Fruit fly (Drosophila melanogaster) whole organism, larva: Measurements from ENCODE around the gene CG7377.
"Not testable (repeated sequence)": the region's sequence is repeated elsewhere in the genome, so short reads cannot be mapped to it uniquely, and the experiment has no call there.

ENCODE experiments used
- noc ChIP-seq: fragments of 200-800 bp; sonication (Bioruptor generic); optimal IDR thresholded peaks from 3 replicates; lab custom pipeline; 2019; ENCODE audit warnings: missing biosample characterization, mild to moderate bottlenecking, missing genetic modification characterization, moderate library complexity

Gene CG7377

dm6 chr3L:11556637-11557036, 32.9 kb upstream of the CG7377 start:
- TF ChIP-seq noc, result peak; percentile 41

- TF ChIP-seq noc, result no peak
These were observed 32.3 kb upstream of the CG7377 start for dm6 chr3L:11557209-11557608.

- TF ChIP-seq noc, result no peak
These were observed 28.6 kb upstream of the CG7377 start for dm6 chr3L:11560885-11561284.

- peak; percentile 88 for TF ChIP-seq noc
These were observed 27.3 kb upstream of the CG7377 start, which contains the start of the genes CG7394 and Mob2 for dm6 chr3L:11561946-11562760. TSS of gene CG7394 (plus strand) at chr3L:11561996. TSS of gene Mob2 (minus strand) at chr3L:11562233.

dm6 chr3L:11563972-11564533, 25.4 kb upstream of the CG7377 start, which contains the start of the genes CG46412 and CG33267:
TSS of gene CG46412 (minus strand) at chr3L:11564072.
TSS of gene CG33267 (plus strand) at chr3L:11564483.
- TF ChIP-seq noc, result no peak

DNA sequence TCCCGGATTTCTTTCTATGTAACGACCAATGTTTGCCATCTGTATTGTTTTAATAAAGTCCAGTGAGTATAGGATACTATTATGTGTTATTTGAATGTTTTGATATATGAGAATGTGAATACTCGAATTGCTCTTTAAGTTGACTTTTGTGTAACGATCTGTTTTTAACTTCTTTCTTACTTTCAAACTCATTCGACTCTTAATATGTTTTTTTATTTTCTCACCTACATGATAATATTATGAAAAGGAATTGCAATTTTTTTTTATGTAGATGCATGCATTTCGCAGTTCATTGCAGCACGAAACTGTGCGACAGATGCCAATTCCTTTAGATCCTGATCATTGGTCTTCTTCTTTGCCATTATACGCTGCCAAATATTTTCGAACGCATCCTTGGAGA, 14.9 kb upstream of the CG7377 start, which contains the start of gene CG33490:
Gene CG33490, minus strand, starts transcription at position 101 of the 400 bp plus-strand sequence.
- TF ChIP-seq noc, result no peak

DNA sequence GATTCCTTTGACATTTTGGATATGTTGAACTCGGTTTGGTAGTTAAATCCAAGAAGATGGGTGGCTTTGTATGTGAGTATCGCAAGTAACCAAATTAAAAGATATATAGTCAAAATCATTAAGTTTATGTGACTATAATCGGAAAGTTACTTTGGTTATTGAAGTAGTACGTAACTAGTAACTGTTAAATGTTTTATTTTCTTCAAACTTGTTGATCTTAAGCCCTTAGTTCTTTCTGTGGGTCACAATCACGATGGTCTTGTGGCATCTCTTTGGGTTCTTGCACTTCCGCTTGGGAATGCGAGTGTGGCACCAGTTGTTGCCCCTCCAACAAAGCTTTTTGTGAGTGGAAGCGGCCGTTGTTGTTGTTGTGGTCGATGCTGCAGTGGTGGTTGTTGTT, 12.6 kb upstream of the CG7377 start, which contains the start of gene CG33489:
Gene CG33489, minus strand, starts transcription at position 101 of the 400 bp plus-strand sequence.
- TF ChIP-seq noc, result not testable (repeated sequence)

DNA sequence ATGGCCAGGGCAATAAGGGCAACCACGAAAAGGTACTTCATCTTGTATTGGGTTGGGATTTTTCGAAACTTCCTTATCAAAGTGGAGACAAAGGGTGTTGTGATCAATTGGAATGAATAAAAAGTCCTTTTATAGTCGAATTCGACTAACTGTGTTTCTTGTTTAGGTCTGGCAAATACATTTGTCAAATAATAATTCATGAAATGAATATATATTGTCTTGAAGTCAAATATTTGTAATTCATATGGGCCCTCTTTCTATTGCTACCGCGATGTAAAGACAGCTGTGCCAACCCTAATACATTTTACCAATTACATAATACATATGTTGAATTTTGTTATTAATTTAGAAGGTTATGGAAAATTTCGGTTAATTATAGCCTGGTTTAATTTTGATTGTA, 12.1 kb upstream of the CG7377 start, which contains the start of gene CG33271:
Gene CG33271, minus strand, starts transcription at position 101 of the 400 bp plus-strand sequence.
- no peak for TF ChIP-seq noc

DNA sequence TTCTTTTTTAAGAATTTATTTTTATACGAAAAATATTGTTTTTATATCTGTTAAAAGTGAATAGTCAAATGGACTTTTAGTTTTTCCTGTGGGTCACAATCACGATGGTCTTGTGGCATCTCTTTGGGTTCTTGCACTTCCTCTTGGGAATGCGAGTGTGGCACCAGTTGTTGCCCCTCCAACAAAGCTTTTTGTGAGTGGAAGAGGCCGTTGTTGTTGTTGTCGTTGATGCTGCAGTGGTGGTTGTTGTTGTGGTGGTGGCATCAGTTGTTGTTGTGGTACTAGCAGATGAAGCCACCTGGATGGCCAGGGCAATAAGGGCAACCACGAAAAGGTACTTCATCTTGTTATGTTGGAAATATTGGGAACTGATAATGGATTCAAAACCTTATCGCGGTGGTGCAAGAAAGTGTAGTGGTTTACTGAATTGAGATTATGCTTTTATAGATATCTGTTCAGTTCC, 11.3 kb upstream of the CG7377 start, which contains the start of gene CG33270:
Gene CG33270, minus strand, starts transcription at position 413 of the 463 bp plus-strand sequence.
- TF ChIP-seq noc, result no peak

- TF ChIP-seq noc, result no peak
These were observed 10.6 kb upstream of the CG7377 start for dm6 chr3L:11578847-11579246.

DNA sequence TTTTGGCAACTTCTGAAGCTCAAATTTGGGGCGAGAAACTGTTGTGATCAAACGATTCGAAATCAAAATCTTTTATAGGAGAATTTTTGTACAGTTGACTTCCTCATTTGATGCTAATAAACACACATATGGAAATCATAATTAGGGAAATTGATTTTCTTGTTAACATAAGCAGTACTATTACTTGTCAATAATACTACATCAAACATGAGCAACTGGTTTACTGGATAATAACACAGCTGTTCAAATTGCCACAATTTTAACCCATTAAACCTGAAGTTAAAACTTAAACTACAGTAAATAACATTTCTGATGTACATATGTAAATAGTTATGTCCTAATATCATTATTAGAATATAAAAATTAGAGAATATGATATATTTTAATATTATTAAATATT, 9.6 kb upstream of the CG7377 start, which contains the start of gene CG43390:
Gene CG43390, minus strand, starts transcription at position 32 of the 400 bp plus-strand sequence.
- TF ChIP-seq noc, result no peak

DNA sequence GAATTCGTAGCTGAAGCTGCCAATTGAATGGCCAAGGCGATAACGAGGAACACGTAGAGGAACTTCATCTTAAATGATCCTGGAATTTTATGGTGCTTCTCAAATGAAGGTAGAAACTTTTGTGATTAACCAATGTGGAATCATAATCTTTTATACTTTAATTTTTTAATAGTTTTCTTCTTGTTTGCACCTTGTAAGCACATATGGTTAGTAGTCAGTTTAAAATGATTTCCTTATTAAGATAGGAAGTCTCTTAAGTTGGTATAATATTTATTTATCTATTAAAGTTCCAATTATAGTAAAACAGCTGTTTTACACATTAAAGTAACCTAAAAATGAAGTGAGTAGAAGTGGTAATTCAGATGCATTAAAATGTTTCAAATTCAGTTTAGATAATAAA, 8.6 kb upstream of the CG7377 start, which contains the start of gene CG43391:
Gene CG43391, minus strand, starts transcription at position 101 of the 400 bp plus-strand sequence.
- TF ChIP-seq noc, result no peak

- no peak for TF ChIP-seq noc
These were observed 7.4 kb upstream of the CG7377 start, which contains the start of gene CG33269 for dm6 chr3L:11582097-11582496. TSS of gene CG33269 (minus strand) at chr3L:11582197.

dm6 chr3L:11583964-11584363, 5.5 kb upstream of the CG7377 start, which contains the start of gene CG32086:
TSS of gene CG32086 (minus strand) at chr3L:11584064.
- no peak for TF ChIP-seq noc

DNA sequence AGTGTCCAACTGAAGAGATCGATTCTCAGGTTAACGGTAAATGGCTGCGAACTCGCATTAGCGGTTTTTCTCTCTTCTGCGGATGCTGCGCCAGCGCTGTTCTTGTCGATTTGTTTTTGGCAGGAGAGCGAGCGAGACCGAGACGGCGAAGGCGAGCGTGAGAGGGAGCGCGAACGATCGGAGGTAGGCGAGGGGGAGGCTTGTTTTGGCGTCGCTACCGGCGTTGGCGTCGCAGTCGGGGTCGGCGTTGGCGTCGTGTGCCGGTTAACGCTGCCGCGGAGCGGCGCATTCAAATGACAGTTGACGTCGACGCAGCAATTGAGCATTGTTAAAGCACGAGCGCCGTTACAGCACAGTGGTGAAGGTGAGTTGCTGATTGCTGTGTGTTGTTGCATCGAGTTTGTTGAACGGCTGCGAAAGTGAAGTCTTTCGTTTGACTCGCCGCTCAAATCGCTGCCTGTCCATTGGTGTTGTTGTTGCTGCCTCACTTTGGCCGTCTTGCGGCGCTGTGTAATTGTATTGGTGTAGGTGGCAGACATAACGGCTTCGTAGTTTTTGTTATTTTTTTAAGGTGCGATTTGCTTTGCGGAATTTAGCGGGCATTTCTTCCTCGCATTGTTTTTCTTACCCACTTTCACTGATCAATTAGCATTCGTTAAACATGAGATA, 2.6 kb upstream of the CG7377 start:
- no peak for TF ChIP-seq noc
